Worm (Caenorhabditis elegans): ENCODE measurements around the gene T01C3.11.

ce11 chrV:15000055-15000704 lies 845 bp downstream of the T01C3.11 start, which contains the start of gene rps-16:
- TF ChIP-seq zip-11 (GFP tag; IDR thresholded peaks at IDR 0.05) = no peak
- TF ChIP-seq zip-2 (tag; optimal IDR thresholded peaks at IDR 0.05) = no peak
- no peak for TF ChIP-seq zfp-2 (tag; optimal IDR thresholded peaks at IDR 0.05)
- TF ChIP-seq unc-39 (tag; optimal IDR thresholded peaks at IDR 0.05) = no peak
